Fruit fly (Drosophila melanogaster) whole organism, embryonic: ENCODE data around the gene CG8034.

Source experiments
- Atf-2 ChIP-seq: fragments of 200-800 bp; sonication (Bioruptor generic); optimal IDR thresholded peaks from 2 replicates; lab custom pipeline; 2016; ENCODE audit warnings: missing biosample characterization, missing genetic modification characterization
- Bdp1 ChIP-seq: fragments of 200-800 bp; sonication (Bioruptor generic); optimal IDR thresholded peaks from 3 replicates; lab custom pipeline; 2016; ENCODE audit warnings: missing biosample characterization, missing genetic modification characterization
- CG11085 ChIP-seq: fragments of 200-800 bp; sonication (Bioruptor generic); IDR thresholded peaks from 2 replicates; pipeline ENCODE4 v1.3.6; 2022; ENCODE audit warnings: missing biosample characterization, missing genetic modification characterization
- CG32772 ChIP-seq: fragments of 200-800 bp; sonication (Bioruptor generic); IDR thresholded peaks from 2 replicates; pipeline ENCODE4 v1.3.6; 2022; ENCODE audit warnings: missing biosample characterization, missing genetic modification characterization
- CG34422 ChIP-seq: fragments of 200-800 bp; sonication (Bioruptor generic); IDR thresholded peaks from 3 replicates; pipeline ENCODE4 v1.3.6; 2022; ENCODE audit warnings: missing biosample characterization, missing genetic modification characterization
- CG4328 ChIP-seq: fragments of 200-800 bp; sonication (Bioruptor generic); optimal IDR thresholded peaks from 3 replicates; lab custom pipeline; 2017; ENCODE audit warnings: missing biosample characterization, missing genetic modification reagents, missing genetic modification characterization
- CG4730 ChIP-seq: fragments of 200-800 bp; sonication (Bioruptor generic); IDR thresholded peaks from 2 replicates; pipeline ENCODE4 v1.3.6; 2022; ENCODE audit warnings: missing biosample characterization, missing genetic modification characterization
- CG4854 ChIP-seq: fragments of 200-800 bp; sonication (Bioruptor generic); optimal IDR thresholded peaks from 2 replicates; lab custom pipeline; 2016; ENCODE audit warnings: missing biosample characterization, missing genetic modification characterization, inconsistent platforms
- CG5953 ChIP-seq: fragments of 200-800 bp; sonication (Bioruptor generic); IDR thresholded peaks from 2 replicates; pipeline ENCODE4 v1.3.6; 2022; ENCODE audit warnings: missing biosample characterization, missing genetic modification characterization
- CG6272 ChIP-seq: fragments of 200-800 bp; sonication (Bioruptor generic); IDR thresholded peaks from 2 replicates; pipeline ENCODE4 v1.3.6; 2022; ENCODE audit warnings: missing biosample characterization, missing genetic modification characterization
- CG8281 ChIP-seq: fragments of 200-800 bp; sonication (Bioruptor generic); optimal IDR thresholded peaks from 2 replicates; lab custom pipeline; 2018; ENCODE audit warnings: missing biosample characterization, mild to moderate bottlenecking, missing genetic modification characterization, moderate library complexity
- CG8924 ChIP-seq: fragments of 200-800 bp; optimal IDR thresholded peaks from 3 replicates; lab custom pipeline; 2019; ENCODE audit warnings: missing biosample characterization, mild to moderate bottlenecking, missing genetic modification characterization, moderate library complexity
- CG9215 ChIP-seq: fragments of 200-800 bp; sonication (Bioruptor generic); IDR thresholded peaks from 2 replicates; pipeline ENCODE4 v1.3.6; 2022; ENCODE audit warnings: missing biosample characterization, missing genetic modification characterization
- CG9437 ChIP-seq: fragments of 200-800 bp; sonication (Bioruptor generic); optimal IDR thresholded peaks from 2 replicates; lab custom pipeline; 2018; ENCODE audit warnings: missing biosample characterization, mild to moderate bottlenecking, missing genetic modification characterization
- CG9727 ChIP-seq: fragments of 200-800 bp; sonication (Bioruptor generic); optimal IDR thresholded peaks from 3 replicates; lab custom pipeline; 2017; ENCODE audit warnings: missing biosample characterization, mild to moderate bottlenecking, missing genetic modification characterization
- CG9932 ChIP-seq: fragments of 200-800 bp; sonication (Bioruptor generic); IDR thresholded peaks from 2 replicates; pipeline ENCODE4 v1.3.6; 2022; ENCODE audit warnings: missing biosample characterization, missing genetic modification characterization
- Chrac-16 ChIP-seq: fragments of 200-800 bp; sonication (Bioruptor generic); optimal IDR thresholded peaks from 3 replicates; lab custom pipeline; 2016; ENCODE audit warnings: missing biosample characterization, missing genetic modification characterization
- D19B ChIP-seq: fragments of 200-800 bp; sonication (Bioruptor generic); optimal IDR thresholded peaks from 2 replicates; lab custom pipeline; 2017; ENCODE audit warnings: missing biosample characterization, mild to moderate bottlenecking, missing genetic modification characterization
- Dbx ChIP-seq: fragments of 200-800 bp; sonication (Bioruptor generic); IDR thresholded peaks from 3 replicates; pipeline ENCODE4 v1.3.6; 2022; ENCODE audit warnings: missing biosample characterization, missing genetic modification characterization
- Deaf1 ChIP-seq: fragments of 200-800 bp; optimal IDR thresholded peaks from 3 replicates; lab custom pipeline; 2019; ENCODE audit warnings: missing biosample characterization, mild to moderate bottlenecking, missing genetic modification characterization, moderate library complexity
- Dfd ChIP-seq, 2 experiments: fragments of >200 bp; optimal IDR thresholded peaks; 2 replicates each; lab custom pipeline; 2017; ENCODE audit warnings: missing biosample characterization in 2 of 2, missing genetic modification characterization in 2 of 2
- Doc2 ChIP-seq: fragments of 200-800 bp; sonication (Bioruptor generic); IDR thresholded peaks from 2 replicates; pipeline ENCODE4 v1.3.6; 2022; ENCODE audit warnings: missing biosample characterization, missing genetic modification characterization
- E2f2 ChIP-seq: fragments of 200-800 bp; sonication (Bioruptor generic); IDR thresholded peaks from 2 replicates; pipeline ENCODE4 v1.3.6; 2022; ENCODE audit warnings: missing biosample characterization, missing genetic modification characterization
- Ets97D ChIP-seq: fragments of 200-800 bp; sonication (Bioruptor generic); optimal IDR thresholded peaks from 3 replicates; lab custom pipeline; 2016; ENCODE audit warnings: missing biosample characterization, missing genetic modification characterization
- HmgZ ChIP-seq: fragments of 200-800 bp; sonication (Bioruptor generic); optimal IDR thresholded peaks from 2 replicates; lab custom pipeline; 2018; ENCODE audit warnings: missing biosample characterization, mild to moderate bottlenecking, missing genetic modification characterization
- Jarid2 ChIP-seq: fragments of 200-800 bp; sonication (Bioruptor generic); optimal IDR thresholded peaks from 3 replicates; lab custom pipeline; 2017; ENCODE audit warnings: mild to moderate bottlenecking, missing biosample characterization, missing genetic modification reagents, missing genetic modification characterization
- Med ChIP-seq: fragments of 200-800 bp; sonication (Bioruptor generic); peaks from one replicate; lab custom pipeline; 2016; ENCODE audit warnings: missing biosample characterization, missing genetic modification characterization, mild to moderate bottlenecking, inconsistent platforms, moderate library complexity
- Meics ChIP-seq: fragments of 200-800 bp; sonication (Bioruptor generic); optimal IDR thresholded peaks from 2 replicates; lab custom pipeline; 2017; ENCODE audit warnings: missing biosample characterization, mild to moderate bottlenecking, missing genetic modification characterization
- NFAT ChIP-seq: fragments of 200-800 bp; sonication (Bioruptor generic); IDR thresholded peaks from 2 replicates; pipeline ENCODE4 v1.3.6; 2022; ENCODE audit warnings: missing biosample characterization, missing genetic modification characterization
- Sox100B ChIP-seq: fragments of 200-800 bp; sonication (Bioruptor generic); optimal IDR thresholded peaks from 3 replicates; lab custom pipeline; 2018; ENCODE audit warnings: missing biosample characterization, mild to moderate bottlenecking, missing genetic modification characterization
- Ssrp ChIP-seq: fragments of 200-800 bp; sonication (Bioruptor generic); optimal IDR thresholded peaks from 2 replicates; lab custom pipeline; 2018; ENCODE audit warnings: missing biosample characterization, mild to moderate bottlenecking, missing genetic modification characterization, moderate library complexity
- ac ChIP-seq: fragments of 200-800 bp; sonication (Bioruptor generic); optimal IDR thresholded peaks from 3 replicates; lab custom pipeline; 2017; ENCODE audit warnings: missing biosample characterization, mild to moderate bottlenecking, missing genetic modification characterization
- chn ChIP-seq: fragments of 200-800 bp; sonication (Bioruptor generic); optimal IDR thresholded peaks from 2 replicates; lab custom pipeline; 2016; ENCODE audit warnings: missing biosample characterization, missing genetic modification characterization
- cwo ChIP-seq: fragments of 200-800 bp; sonication (Bioruptor generic); optimal IDR thresholded peaks from 3 replicates; lab custom pipeline; 2017; ENCODE audit warnings: missing biosample characterization, missing genetic modification characterization, mild to moderate bottlenecking, moderate library complexity, missing genetic modification reagents
- dm ChIP-seq: fragments of 200-800 bp; sonication (Bioruptor generic); optimal IDR thresholded peaks from 3 replicates; lab custom pipeline; 2016; ENCODE audit warnings: missing biosample characterization, missing genetic modification characterization
- emc ChIP-seq: fragments of 200-800 bp; sonication (Bioruptor generic); optimal IDR thresholded peaks from 2 replicates; lab custom pipeline; 2016; ENCODE audit warnings: missing biosample characterization, missing genetic modification characterization
- fd102C ChIP-seq: fragments of 200-800 bp; sonication (Bioruptor generic); optimal IDR thresholded peaks from 2 replicates; lab custom pipeline; 2018; ENCODE audit warnings: missing biosample characterization, mild to moderate bottlenecking, missing genetic modification characterization, moderate library complexity
- fd3F ChIP-seq: fragments of 200-800 bp; sonication (Bioruptor generic); optimal IDR thresholded peaks from 2 replicates; lab custom pipeline; 2018; ENCODE audit warnings: missing biosample characterization, mild to moderate bottlenecking, missing genetic modification characterization, moderate library complexity
- fru ChIP-seq: fragments of >200 bp; optimal IDR thresholded peaks from 2 replicates; lab custom pipeline; 2017
- gce ChIP-seq: fragments of 200-800 bp; sonication (Bioruptor generic); IDR thresholded peaks from 3 replicates; pipeline ENCODE4 v1.3.6; 2022; ENCODE audit warnings: missing biosample characterization, missing genetic modification characterization
- grn ChIP-seq: fragments of 200-800 bp; sonication (Bioruptor generic); optimal IDR thresholded peaks from 3 replicates; lab custom pipeline; 2017; ENCODE audit warnings: missing biosample characterization, missing genetic modification characterization
- kay ChIP-seq: fragments of 200-800 bp; sonication (Bioruptor generic); optimal IDR thresholded peaks from 2 replicates; lab custom pipeline; 2016; ENCODE audit warnings: missing biosample characterization, missing genetic modification characterization
- lab ChIP-seq: fragments of 200-800 bp; sonication (Bioruptor generic); optimal IDR thresholded peaks from 3 replicates; lab custom pipeline; 2017; ENCODE audit warnings: missing biosample characterization, missing genetic modification characterization, mild to moderate bottlenecking, moderate library complexity, missing genetic modification reagents
- pros ChIP-seq: fragments of 200-800 bp; sonication (Bioruptor generic); optimal IDR thresholded peaks from 3 replicates; lab custom pipeline; 2019; ENCODE audit warnings: missing biosample characterization, mild to moderate bottlenecking, missing genetic modification characterization, moderate library complexity
- schlank ChIP-seq: fragments of 200-800 bp; sonication (Bioruptor generic); optimal IDR thresholded peaks from 2 replicates; lab custom pipeline; 2018; ENCODE audit warnings: missing biosample characterization, mild to moderate bottlenecking, missing genetic modification characterization
- sd ChIP-seq: fragments of 200-800 bp; sonication (Bioruptor generic); optimal IDR thresholded peaks from 3 replicates; lab custom pipeline; 2018; ENCODE audit warnings: missing biosample characterization, mild to moderate bottlenecking, missing genetic modification characterization, moderate library complexity
- sens ChIP-seq: fragments of 200-800 bp; sonication (Bioruptor generic); peaks from one replicate; lab custom pipeline; 2016; ENCODE audit warnings: missing biosample characterization, missing genetic modification characterization
- sisA ChIP-seq: fragments of 200-800 bp; sonication (Bioruptor generic); IDR thresholded peaks from 2 replicates; pipeline ENCODE4 v1.3.6; 2022; ENCODE audit warnings: missing biosample characterization, missing genetic modification characterization
- ssp ChIP-seq: fragments of 200-800 bp; sonication (Bioruptor generic); IDR thresholded peaks from 2 replicates; pipeline ENCODE4 v1.3.6; 2022; ENCODE audit warnings: missing biosample characterization, missing genetic modification characterization
- sug ChIP-seq: fragments of 200-800 bp; optimal IDR thresholded peaks from 2 replicates; lab custom pipeline; 2019; ENCODE audit warnings: missing biosample characterization, mild to moderate bottlenecking, missing genetic modification characterization, moderate library complexity
- vvl ChIP-seq: fragments of 200-800 bp; sonication (Bioruptor generic); IDR thresholded peaks from 2 replicates; pipeline ENCODE4 v1.3.6; 2022; ENCODE audit warnings: missing biosample characterization, missing genetic modification characterization
- z ChIP-seq: fragments of 200-800 bp; sonication (Bioruptor generic); IDR thresholded peaks from 3 replicates; pipeline ENCODE4 v1.3.6; 2022; ENCODE audit warnings: missing biosample characterization, missing genetic modification characterization

CG8034 gene

DNA sequence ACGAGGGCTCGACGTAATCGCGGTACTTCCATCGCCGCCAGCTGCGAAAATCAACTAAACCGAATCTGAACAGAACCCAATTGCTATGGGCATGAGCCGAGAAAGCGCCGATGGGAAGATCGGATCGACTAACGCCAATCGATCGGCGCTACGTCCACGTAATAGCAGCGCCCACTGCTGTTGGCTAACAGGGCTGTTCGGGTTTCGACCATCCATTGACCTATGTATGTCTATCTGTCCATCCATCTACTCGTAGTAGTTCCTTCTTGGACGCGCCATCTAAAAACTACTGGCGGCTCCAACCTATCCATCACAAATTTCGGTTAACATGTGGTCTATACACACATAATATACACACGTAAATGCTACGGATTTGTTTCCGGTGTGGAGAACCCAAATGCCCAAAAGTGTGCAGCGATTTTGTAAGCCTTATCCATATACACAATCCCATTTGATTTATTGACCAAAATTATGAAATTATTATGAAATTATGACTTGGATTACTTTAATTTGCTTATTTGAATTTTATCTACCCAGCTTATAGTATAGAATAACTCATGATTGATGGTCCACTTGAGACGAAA, 56.1 kb downstream of the CG8034 start, which contains the start of gene CG14196 (continued):
- TF ChIP-seq CG32772 (GFP tag; lab: Robert Waterston, UW) (no peak), CG6272 (GFP tag; lab: Robert Waterston, UW) (no peak), ssp (GFP tag; lab: Robert Waterston, UW) (no peak), CG8924 (tag; lab: Kevin White, UChicago) (no peak), E2f2 (GFP tag; lab: Robert Waterston, UW) (0 out of 2 replicates have a peak, but pooled peaks have one; percentile 9), schlank (tag; lab: Kevin White, UChicago) (no peak), Dbx (GFP tag; lab: Robert Waterston, UW) (no peak), sug (peak; percentile 4), Ssrp (no peak), sens (peak; percentile 66), CG4328 (no peak), Deaf1 (peak; percentile 74), HmgZ (peak; percentile 19), z (GFP tag; lab: Robert Waterston, UW) (no peak), ac (GFP tag; lab: Kevin White, UChicago) (no peak), fd102C (GFP tag; lab: Kevin White, UChicago) (no peak), Doc2 (GFP tag; lab: Robert Waterston, UW) (no peak), vvl (no peak), Chrac-16 (GFP tag; lab: Kevin White, UChicago) (no peak), Med (GFP tag; lab: Kevin White, UChicago) (peak; percentile 72), emc (no peak), Ets97D (peak; percentile 33), kay (GFP tag; lab: Kevin White, UChicago) (no peak), CG34422 (GFP tag; lab: Robert Waterston, UW) (no peak), Atf-2 (no peak), D19B (GFP tag; lab: Kevin White, UChicago) (peak; percentile 37), NFAT (GFP tag; lab: Robert Waterston, UW) (no peak), CG11085 (GFP tag; lab: Robert Waterston, UW) (no peak), fru (lab: Kevin White, UChicago) (no peak), CG9437 (GFP tag; lab: Kevin White, UChicago) (peak; percentile 20), lab (GFP tag; lab: Kevin White, UChicago) (peak; percentile 10), cwo (GFP tag; lab: Kevin White, UChicago) (no peak), fd3F (no peak), Meics (GFP tag; lab: Kevin White, UChicago) (peak; percentile 29), CG9727 (GFP tag; lab: Kevin White, UChicago) (no peak), pros (no peak)
- TF ChIP-seq, all 482 proteins: peak for 21

DNA sequence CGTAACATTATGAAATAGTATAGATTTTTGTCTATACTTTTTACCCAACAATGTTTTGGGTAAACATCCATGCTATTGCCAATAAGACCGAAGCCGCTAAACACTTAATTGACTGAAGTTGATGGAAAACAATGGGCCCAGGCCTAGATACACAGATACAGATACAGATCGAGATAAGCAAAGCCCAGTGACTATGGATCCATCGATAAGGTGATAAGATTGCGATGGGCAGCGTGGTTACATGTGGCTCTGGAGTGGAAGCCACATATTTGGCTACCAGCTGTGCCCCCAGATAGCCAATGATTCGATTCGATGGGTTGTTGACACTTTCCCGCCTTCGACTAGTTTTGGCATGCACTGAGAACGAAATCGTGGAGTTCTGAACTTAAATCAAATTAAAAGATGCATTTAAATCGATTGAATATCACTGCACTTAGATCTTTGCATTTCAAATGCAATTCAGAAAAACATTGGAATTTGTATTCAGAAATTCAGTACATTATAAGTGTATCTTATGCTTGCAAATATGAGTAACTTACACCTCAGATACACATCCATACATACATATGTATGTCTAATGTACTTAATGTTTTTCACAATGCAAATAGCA, 57.6 kb downstream of the CG8034 start:
- TF ChIP-seq Sox100B (no peak), lab (GFP tag; lab: Kevin White, UChicago) (peak; percentile 11), CG34422 (GFP tag; lab: Robert Waterston, UW) (0 out of 3 replicates have a peak, but pooled peaks have one; percentile 9), sisA (GFP tag; lab: Robert Waterston, UW) (0 out of 2 replicates have a peak, but pooled peaks have one; percentile 6), gce (GFP tag; lab: Robert Waterston, UW) (no peak), Bdp1 (no peak), grn (GFP tag; lab: Kevin White, UChicago) (peak; percentile 90), Jarid2 (GFP tag; lab: Kevin White, UChicago) (no peak), CG5953 (GFP tag; lab: Robert Waterston, UW) (no peak), CG4730 (GFP tag; lab: Robert Waterston, UW) (no peak), dm (GFP tag; lab: Kevin White, UChicago) (no peak), CG4328 (no peak), CG9932 (GFP tag; lab: Robert Waterston, UW) (no peak), chn (GFP tag; lab: Kevin White, UChicago) (no peak), CG8281 (tag; lab: Kevin White, UChicago) (no peak), CG4854 (GFP tag; lab: Kevin White, UChicago) (no peak), Dfd (GFP tag; optimal IDR thresholded peaks at IDR 0.05; lab: Kevin White, UChicago) (no peak), CG9215 (no peak), sd (tag; lab: Kevin White, UChicago) (peak; percentile 33)
